Worm (Caenorhabditis elegans) whole organism, young adult: ENCODE results near the gene F34H10.1.

ENCODE experiments used
- B0035.1 ChIP-seq: sonication (generic microtip); optimal IDR thresholded peaks from 2 replicates; lab custom pipeline; 2016; ENCODE audit warnings: missing genetic modification characterization, mild to moderate bottlenecking, missing compliant biosample characterization, missing genotype, missing genetic modification reagents
- F39B2.1 ChIP-seq: fragments of 200-800 bp; sonication (Bioruptor generic); IDR thresholded peaks from 2 replicates; pipeline ENCODE4 v1.3.6; 2022; ENCODE audit warnings: missing genetic modification reagents, missing genetic modification characterization, missing compliant biosample characterization
- ama-1 ChIP-seq, 3 experiments: fragments of 150-350 bp in 1 of 3; sonication (generic microtip) in 2 of 3; optimal IDR thresholded peaks; 2 replicates each; lab custom pipeline; 2014 to 2018; ENCODE audit warnings: missing biosample characterization in 2 of 3, missing genetic modification characterization in 2 of 3, missing genetic modification reagents in 2 of 3
- dpl-1 ChIP-seq: fragments of 150-350 bp; optimal IDR thresholded peaks from 2 replicates; lab custom pipeline; 2014; ENCODE audit warnings: missing biosample characterization, missing genetic modification reagents, missing genetic modification characterization
- lsy-27 ChIP-seq: sonication (generic microtip); optimal IDR thresholded peaks from 2 replicates; lab custom pipeline; 2017; ENCODE audit warnings: missing genetic modification characterization, mild to moderate bottlenecking, missing compliant biosample characterization, antibody characterized with exemption, missing genotype, borderline replicate concordance; ENCODE audit not compliant: insufficient read depth
- pbrm-1 ChIP-seq: fragments of 200-800 bp; sonication (Bioruptor generic); IDR thresholded peaks from 2 replicates; pipeline ENCODE4 v1.3.6; 2022; ENCODE audit warnings: missing genetic modification reagents, missing genetic modification characterization, missing compliant biosample characterization
- unc-62 ChIP-seq: fragments of 150-350 bp; optimal IDR thresholded peaks from 2 replicates; lab custom pipeline; 2014; ENCODE audit warnings: missing biosample characterization, missing genetic modification reagents, missing genetic modification characterization
- ztf-3 ChIP-seq: fragments of 200-800 bp; sonication (Bioruptor generic); optimal IDR thresholded peaks from 2 replicates; lab custom pipeline; 2018; ENCODE audit warnings: mild to moderate bottlenecking, missing genetic modification characterization, missing compliant biosample characterization

- no peak for TF ChIP-seq ama-1 (optimal IDR thresholded peaks at IDR 0.05; lab: Kevin White, UChicago)
- TF ChIP-seq ama-1 (GFP tag; optimal IDR thresholded peaks at IDR 0.05; lab: Kevin White, UChicago) = no peak
- no peak for TF ChIP-seq unc-62
- no peak for TF ChIP-seq lsy-27
- TF ChIP-seq B0035.1 (tag; lab: Kevin White, UChicago) = no peak
- TF ChIP-seq ztf-3 (GFP tag; lab: Kevin White, UChicago) = no peak
- TF ChIP-seq F39B2.1 (GFP tag; lab: Robert Waterston, UW) = no peak
- no peak for TF ChIP-seq pbrm-1 (GFP tag; lab: Robert Waterston, UW)
- TF ChIP-seq dpl-1 = no peak
Measured at ce11 chrX:9620136-9620535, 5.8 kb upstream of the F34H10.1 start, which contains the start of gene C11E4.8.
